Fruit fly (Drosophila melanogaster) Kc167 (cell line): ENCODE results near the gene CG4230.

Experiments used
- Myc ChIP-seq: fragments of >200 bp; optimal IDR thresholded peaks from 2 replicates; lab custom pipeline; 2017; ENCODE audit warnings: missing external identifiers
- Sin3A ChIP-seq: fragments of >200 bp; optimal IDR thresholded peaks from 2 replicates; lab custom pipeline; 2018; ENCODE audit warnings: missing external identifiers
- h ChIP-seq: fragments of >200 bp; optimal IDR thresholded peaks from 3 replicates; lab custom pipeline; 2018; ENCODE audit warnings: missing external identifiers
- insv ChIP-seq: fragments of >200 bp; optimal IDR thresholded peaks from 3 replicates; lab custom pipeline; 2018; ENCODE audit warnings: missing external identifiers
- psq ChIP-seq: fragments of >200 bp; optimal IDR thresholded peaks from 2 replicates; lab custom pipeline; 2017; ENCODE audit warnings: missing external identifiers
- ttk ChIP-seq: sonication (Bioruptor generic); optimal IDR thresholded peaks from 2 replicates; lab custom pipeline; 2017; ENCODE audit warnings: missing external identifiers

DNA sequence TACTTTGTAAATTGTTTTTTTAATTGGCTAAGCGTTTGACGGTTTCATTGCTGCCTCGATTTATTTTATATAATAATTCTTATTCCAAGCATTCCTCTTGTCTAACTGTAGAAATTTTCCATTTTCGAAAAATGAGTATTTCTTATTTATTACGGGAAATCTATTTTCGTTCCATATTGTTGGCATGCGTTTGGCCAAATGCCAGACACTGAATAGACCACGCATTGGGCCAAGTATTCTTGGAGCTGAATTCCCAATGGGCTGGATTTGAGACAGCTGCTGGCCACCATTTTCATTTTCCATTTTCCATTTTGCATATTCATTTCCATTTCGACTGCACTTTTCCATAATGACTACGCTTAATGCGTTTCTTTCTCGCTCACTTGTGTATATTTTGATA, 20.5 kb downstream of the CG4230 start:
- TF ChIP-seq h (no peak), insv (lab: Kevin White, UChicago) (no peak), psq (lab: Kevin White, UChicago) (no peak), Myc (lab: Kevin White, UChicago) (no peak), ttk (no peak), Sin3A (lab: Kevin White, UChicago) (no peak)
